Worm (Caenorhabditis elegans) whole organism, early embryonic: ENCODE results near the gene Y45F3A.4.

ENCODE experiments used
- ama-1 ChIP-seq: fragments of 150-350 bp; optimal IDR thresholded peaks from 2 replicates; lab custom pipeline; 2014
- ceh-36 ChIP-seq: sonication (generic microtip); optimal IDR thresholded peaks from 2 replicates; lab custom pipeline; 2016; ENCODE audit warnings: missing genetic modification characterization, inconsistent platforms, missing compliant biosample characterization
- flt-1 ChIP-seq: fragments of 200-800 bp; sonication (Bioruptor generic); IDR thresholded peaks from 2 replicates; pipeline ENCODE4 v1.3.6; 2022; ENCODE audit warnings: missing genetic modification characterization, missing compliant biosample characterization
- hmg-4 ChIP-seq: fragments of 200-800 bp; sonication (Bioruptor generic); optimal IDR thresholded peaks from 2 replicates; lab custom pipeline; 2018; ENCODE audit warnings: mild to moderate bottlenecking, missing genetic modification characterization, missing compliant biosample characterization
- scrt-1 ChIP-seq: fragments of 200-800 bp; sonication (Bioruptor generic); IDR thresholded peaks from 2 replicates; pipeline ENCODE4 v1.3.6; 2022; ENCODE audit warnings: missing genetic modification characterization, missing compliant biosample characterization
- tbx-11 ChIP-seq: fragments of 200-800 bp; sonication (Bioruptor generic); IDR thresholded peaks from 2 replicates; pipeline ENCODE4 v1.3.6; 2022; ENCODE audit warnings: missing genetic modification characterization, missing compliant biosample characterization
- tra-4 ChIP-seq: sonication (generic microtip); optimal IDR thresholded peaks from 2 replicates; lab custom pipeline; 2017; ENCODE audit warnings: missing genetic modification characterization, missing compliant biosample characterization

DNA sequence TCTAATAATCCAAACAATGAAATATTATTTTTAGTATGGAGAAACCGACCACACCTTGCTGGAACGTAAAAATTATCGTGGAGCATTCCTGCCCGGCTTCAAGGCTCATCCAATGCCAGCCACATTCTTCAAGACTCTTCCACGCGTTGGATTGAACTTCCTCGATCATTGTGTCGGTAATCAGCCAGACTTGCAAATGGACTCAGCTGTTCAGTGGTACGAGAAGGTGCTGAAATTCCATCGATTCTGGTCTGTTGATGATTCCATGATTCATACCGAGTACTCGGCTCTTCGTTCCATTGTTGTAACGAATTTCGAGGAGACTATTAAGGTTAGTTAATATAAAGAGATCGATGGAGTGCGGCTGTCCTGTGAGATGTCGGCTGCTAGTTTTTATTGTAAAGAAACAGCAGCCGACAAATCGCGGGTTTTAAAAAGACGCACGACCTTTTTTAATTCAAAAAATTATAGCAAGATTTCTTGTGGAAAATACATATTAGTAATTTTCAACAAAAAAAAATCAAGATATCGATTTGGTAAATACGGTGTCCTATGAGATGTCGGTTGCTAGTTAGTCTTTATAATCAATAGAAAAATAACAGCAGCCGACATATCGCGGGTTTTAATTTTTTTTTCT, 39.0 kb downstream of the Y45F3A.4 start:
- no peak for TF ChIP-seq ama-1 (lab: Kevin White, UChicago)
- TF ChIP-seq hmg-4 (GFP tag; lab: Kevin White, UChicago), result no peak
- TF ChIP-seq tbx-11 (GFP tag; lab: Robert Waterston, UW), result no peak
- no peak for TF ChIP-seq ceh-36
- no peak for TF ChIP-seq tra-4 (tag; lab: Kevin White, UChicago)
- TF ChIP-seq flt-1 (GFP tag; lab: Robert Waterston, UW), result no peak
- no peak for TF ChIP-seq scrt-1 (GFP tag; lab: Robert Waterston, UW)
